Fruit fly (Drosophila melanogaster) whole organism, embryonic: ENCODE data around the gene CG43931.

ENCODE experiments used
- ATbp ChIP-seq: fragments of 200-800 bp; sonication (Bioruptor generic); optimal IDR thresholded peaks from 2 replicates; lab custom pipeline; 2017; ENCODE audit warnings: missing biosample characterization, mild to moderate bottlenecking, missing genetic modification characterization, missing genetic modification reagents
- Asciz ChIP-seq: fragments of 200-800 bp; sonication (Bioruptor generic); optimal IDR thresholded peaks from 2 replicates; lab custom pipeline; 2017; ENCODE audit warnings: missing biosample characterization, mild to moderate bottlenecking, missing genetic modification characterization, missing genetic modification reagents
- Atf6 ChIP-seq: fragments of 200-800 bp; sonication (Bioruptor generic); IDR thresholded peaks from 2 replicates; pipeline ENCODE4 v1.3.6; 2022; ENCODE audit warnings: missing biosample characterization, missing genetic modification characterization
- CG15696 ChIP-seq: fragments of 200-800 bp; sonication (Bioruptor generic); optimal IDR thresholded peaks from 2 replicates; lab custom pipeline; 2019; ENCODE audit warnings: missing biosample characterization, mild to moderate bottlenecking, missing genetic modification characterization, moderate library complexity
- CG1603 ChIP-seq: fragments of 200-800 bp; sonication (Bioruptor generic); optimal IDR thresholded peaks from 2 replicates; lab custom pipeline; 2019; ENCODE audit warnings: missing biosample characterization, mild to moderate bottlenecking, missing genetic modification characterization, moderate library complexity
- CG17912 ChIP-seq: fragments of 200-800 bp; sonication (Bioruptor generic); optimal IDR thresholded peaks from 2 replicates; lab custom pipeline; 2018; ENCODE audit warnings: missing biosample characterization, mild to moderate bottlenecking, missing genetic modification characterization
- CG1792 ChIP-seq: fragments of 200-800 bp; sonication (Bioruptor generic); optimal IDR thresholded peaks from 2 replicates; lab custom pipeline; 2016; ENCODE audit warnings: missing biosample characterization, missing genetic modification characterization
- CG3065 ChIP-seq: fragments of 200-800 bp; sonication (Bioruptor generic); optimal IDR thresholded peaks from 2 replicates; lab custom pipeline; 2016; ENCODE audit warnings: missing biosample characterization, missing genetic modification characterization
- CG31224 ChIP-seq: fragments of 200-800 bp; sonication (Bioruptor generic); IDR thresholded peaks from 2 replicates; pipeline ENCODE4 v1.3.6; 2022; ENCODE audit warnings: missing biosample characterization, missing genetic modification characterization
- CG43689 ChIP-seq: fragments of 200-800 bp; sonication (Bioruptor generic); IDR thresholded peaks from 2 replicates; pipeline ENCODE4 v1.3.6; 2022; ENCODE audit warnings: missing biosample characterization, missing genetic modification characterization
- CG4424 ChIP-seq: fragments of 200-800 bp; sonication (Bioruptor generic); optimal IDR thresholded peaks from 3 replicates; lab custom pipeline; 2016; ENCODE audit warnings: missing biosample characterization, missing genetic modification characterization
- CG4730 ChIP-seq: fragments of 200-800 bp; sonication (Bioruptor generic); IDR thresholded peaks from 2 replicates; pipeline ENCODE4 v1.3.6; 2022; ENCODE audit warnings: missing biosample characterization, missing genetic modification characterization
- CG7928 ChIP-seq: fragments of 200-800 bp; sonication (Bioruptor generic); optimal IDR thresholded peaks from 2 replicates; lab custom pipeline; 2017; ENCODE audit warnings: missing biosample characterization, mild to moderate bottlenecking, missing genetic modification characterization
- CG8281 ChIP-seq: fragments of 200-800 bp; sonication (Bioruptor generic); optimal IDR thresholded peaks from 2 replicates; lab custom pipeline; 2018; ENCODE audit warnings: missing biosample characterization, mild to moderate bottlenecking, missing genetic modification characterization, moderate library complexity
- CG9215 ChIP-seq: fragments of 200-800 bp; sonication (Bioruptor generic); IDR thresholded peaks from 2 replicates; pipeline ENCODE4 v1.3.6; 2022; ENCODE audit warnings: missing biosample characterization, missing genetic modification characterization
- Drgx ChIP-seq: fragments of 200-800 bp; sonication (Bioruptor generic); IDR thresholded peaks from 2 replicates; pipeline ENCODE4 v1.3.6; 2022; ENCODE audit warnings: missing biosample characterization, missing genetic modification characterization
- H2.0 ChIP-seq: fragments of 200-800 bp; sonication (Bioruptor generic); IDR thresholded peaks from 2 replicates; pipeline ENCODE4 v1.3.6; 2022; ENCODE audit warnings: missing biosample characterization, missing genetic modification characterization
- Hr3 ChIP-seq: fragments of 200-800 bp; sonication (Bioruptor generic); optimal IDR thresholded peaks from 3 replicates; lab custom pipeline; 2016; ENCODE audit warnings: missing biosample characterization, missing genetic modification characterization
- Hr78 ChIP-seq, 2 experiments: fragments of 200-800 bp in 1 of 2; fragments of >200 bp in 1 of 2; sonication (Bioruptor generic) in 1 of 2; optimal IDR thresholded peaks; 2 replicates each; lab custom pipeline; 2017 to 2019; ENCODE audit warnings: missing biosample characterization in 2 of 2, missing genetic modification characterization in 2 of 2, mild to moderate bottlenecking in 1 of 2, moderate library complexity in 1 of 2
- Mad ChIP-seq: fragments of 200-800 bp; sonication (Bioruptor generic); optimal IDR thresholded peaks from 2 replicates; lab custom pipeline; 2016; ENCODE audit warnings: missing biosample characterization, missing genetic modification characterization
- Med ChIP-seq: fragments of 200-800 bp; sonication (Bioruptor generic); peaks from one replicate; lab custom pipeline; 2016; ENCODE audit warnings: missing biosample characterization, missing genetic modification characterization, mild to moderate bottlenecking, inconsistent platforms, moderate library complexity
- NFAT ChIP-seq: fragments of 200-800 bp; sonication (Bioruptor generic); IDR thresholded peaks from 2 replicates; pipeline ENCODE4 v1.3.6; 2022; ENCODE audit warnings: missing biosample characterization, missing genetic modification characterization
- Pdp1 ChIP-seq, 2 experiments: fragments of 200-800 bp; sonication (Bioruptor generic); optimal IDR thresholded peaks; 3 replicates each; lab custom pipeline; 2016; ENCODE audit warnings: missing biosample characterization in 2 of 2, missing genetic modification characterization in 2 of 2, mild to moderate bottlenecking in 1 of 2, moderate library complexity in 1 of 2
- Ravus ChIP-seq: fragments of 200-800 bp; sonication (Bioruptor generic); IDR thresholded peaks from 2 replicates; pipeline ENCODE4 v1.3.6; 2022; ENCODE audit warnings: missing biosample characterization, missing genetic modification characterization
- Side ChIP-seq: fragments of 200-800 bp; sonication (Bioruptor generic); optimal IDR thresholded peaks from 2 replicates; lab custom pipeline; 2016; ENCODE audit warnings: missing biosample characterization, missing genetic modification characterization
- Sox100B ChIP-seq: fragments of 200-800 bp; sonication (Bioruptor generic); optimal IDR thresholded peaks from 3 replicates; lab custom pipeline; 2018; ENCODE audit warnings: missing biosample characterization, mild to moderate bottlenecking, missing genetic modification characterization
- Vsx1 ChIP-seq: fragments of 200-800 bp; sonication (Bioruptor generic); optimal IDR thresholded peaks from 2 replicates; lab custom pipeline; 2017; ENCODE audit warnings: missing biosample characterization, mild to moderate bottlenecking, missing genetic modification characterization, missing genetic modification reagents
- ac ChIP-seq: fragments of 200-800 bp; sonication (Bioruptor generic); optimal IDR thresholded peaks from 3 replicates; lab custom pipeline; 2017; ENCODE audit warnings: missing biosample characterization, mild to moderate bottlenecking, missing genetic modification characterization
- ase ChIP-seq: fragments of 200-800 bp; sonication (Bioruptor generic); IDR thresholded peaks from 3 replicates; pipeline ENCODE4 v1.3.6; 2022; ENCODE audit warnings: missing biosample characterization, missing genetic modification characterization
- bigmax ChIP-seq: fragments of 200-800 bp; sonication (Bioruptor generic); optimal IDR thresholded peaks from 2 replicates; lab custom pipeline; 2018; ENCODE audit warnings: missing biosample characterization, mild to moderate bottlenecking, missing genetic modification characterization
- dm ChIP-seq: fragments of 200-800 bp; sonication (Bioruptor generic); optimal IDR thresholded peaks from 3 replicates; lab custom pipeline; 2016; ENCODE audit warnings: missing biosample characterization, missing genetic modification characterization
- exex ChIP-seq: fragments of 200-800 bp; sonication (Bioruptor generic); optimal IDR thresholded peaks from 4 replicates; lab custom pipeline; 2018; ENCODE audit warnings: missing biosample characterization, mild to moderate bottlenecking, missing genetic modification characterization, moderate library complexity
- gcm ChIP-seq: fragments of 200-800 bp; sonication (Bioruptor generic); optimal IDR thresholded peaks from 2 replicates; lab custom pipeline; 2019; ENCODE audit warnings: missing biosample characterization, mild to moderate bottlenecking, missing genetic modification characterization, moderate library complexity
- kni ChIP-seq: fragments of 200-800 bp; sonication (Bioruptor generic); optimal IDR thresholded peaks from 3 replicates; lab custom pipeline; 2017; ENCODE audit warnings: mild to moderate bottlenecking, missing biosample characterization, missing genetic modification reagents, missing genetic modification characterization
- lmd ChIP-seq: fragments of 200-800 bp; sonication (Bioruptor generic); IDR thresholded peaks from 2 replicates; pipeline ENCODE4 v1.3.6; 2022; ENCODE audit warnings: missing biosample characterization, missing genetic modification characterization
- nerfin-1 ChIP-seq: fragments of 200-800 bp; sonication (Bioruptor generic); optimal IDR thresholded peaks from 3 replicates; lab custom pipeline; 2019; ENCODE audit warnings: missing biosample characterization, mild to moderate bottlenecking, missing genetic modification characterization, moderate library complexity
- onecut ChIP-seq: fragments of 200-800 bp; sonication (Bioruptor generic); IDR thresholded peaks from 2 replicates; pipeline ENCODE4 v1.3.6; 2022; ENCODE audit warnings: missing biosample characterization, missing genetic modification characterization
- pb ChIP-seq: fragments of 200-800 bp; sonication (Bioruptor generic); optimal IDR thresholded peaks from 3 replicates; lab custom pipeline; 2016; ENCODE audit warnings: missing biosample characterization, missing genetic modification characterization
- prd ChIP-seq, 3 experiments: fragments of >200 bp in 2 of 3; fragments of 200-800 bp in 1 of 3; sonication (Bioruptor generic) in 1 of 3; optimal IDR thresholded peaks in 2 of 3; IDR thresholded peaks in 1 of 3; 2 replicates in 2 of 3; 3 replicates in 1 of 3; pipeline versions ENCODE4 v1.3.6 to Lab custom; 2017 to 2022; ENCODE audit warnings: missing biosample characterization in 1 of 3, missing genetic modification characterization in 1 of 3
- pros ChIP-seq: fragments of 200-800 bp; sonication (Bioruptor generic); optimal IDR thresholded peaks from 3 replicates; lab custom pipeline; 2019; ENCODE audit warnings: missing biosample characterization, mild to moderate bottlenecking, missing genetic modification characterization, moderate library complexity
- rib ChIP-seq: fragments of 200-800 bp; sonication (Bioruptor generic); IDR thresholded peaks from 2 replicates; pipeline ENCODE4 v1.3.6; 2022; ENCODE audit warnings: missing biosample characterization, missing genetic modification characterization
- sc ChIP-seq, 3 experiments: fragments of >200 bp in 2 of 3; fragments of 200-800 bp in 1 of 3; sonication (Bioruptor generic) in 1 of 3; optimal IDR thresholded peaks; 2 replicates in 2 of 3; 3 replicates in 1 of 3; lab custom pipeline; 2017; ENCODE audit warnings: mild to moderate bottlenecking in 1 of 3, missing biosample characterization in 1 of 3, missing genetic modification characterization in 1 of 3, missing genetic modification reagents in 1 of 3
- tio ChIP-seq: fragments of 200-800 bp; sonication (Bioruptor generic); optimal IDR thresholded peaks from 2 replicates; lab custom pipeline; 2017; ENCODE audit warnings: missing biosample characterization, missing genetic modification characterization, inconsistent platforms
- toy ChIP-seq: fragments of 200-800 bp; sonication (Bioruptor generic); IDR thresholded peaks from 2 replicates; pipeline ENCODE4 v1.3.6; 2022; ENCODE audit warnings: missing biosample characterization, missing genetic modification characterization
- twi ChIP-seq: fragments of 200-800 bp; optimal IDR thresholded peaks from 2 replicates; lab custom pipeline; 2019; ENCODE audit warnings: missing biosample characterization, mild to moderate bottlenecking, missing genetic modification characterization, moderate library complexity
- usp ChIP-seq: fragments of >200 bp; optimal IDR thresholded peaks from 2 replicates; lab custom pipeline; 2017; ENCODE audit warnings: missing biosample characterization, missing genetic modification characterization
- vvl ChIP-seq: fragments of 200-800 bp; sonication (Bioruptor generic); IDR thresholded peaks from 2 replicates; pipeline ENCODE4 v1.3.6; 2022; ENCODE audit warnings: missing biosample characterization, missing genetic modification characterization
- wor ChIP-seq: fragments of 200-800 bp; sonication (Bioruptor generic); IDR thresholded peaks from 2 replicates; pipeline ENCODE4 v1.3.6; 2022; ENCODE audit warnings: missing biosample characterization, missing genetic modification characterization
- zfh1 ChIP-seq: fragments of 200-800 bp; sonication (Bioruptor generic); IDR thresholded peaks from 3 replicates; pipeline ENCODE4 v1.3.6; 2022; ENCODE audit warnings: missing biosample characterization, missing genetic modification characterization

CG43931 gene

dm6 chr3L:20922279-20922830 is 25.0 kb downstream of the CG43931 start (continued):
- peak; percentile 92 for TF ChIP-seq kni (GFP tag; lab: Kevin White, UChicago)
- no peak for TF ChIP-seq CG43689 (GFP tag; lab: Robert Waterston, UW)
- TF ChIP-seq Ravus (GFP tag; lab: Robert Waterston, UW) = no peak
- TF ChIP-seq bigmax = no peak
- TF ChIP-seq CG7928 (GFP tag; lab: Kevin White, UChicago) = no peak
- TF ChIP-seq H2.0 (GFP tag; lab: Robert Waterston, UW) = no peak
- TF ChIP-seq rib (GFP tag; lab: Robert Waterston, UW) = 0 out of 2 replicates have a peak, but pooled peaks have one; percentile 42
- TF ChIP-seq Pdp1 (GFP tag; optimal IDR thresholded peaks at IDR 0.05; lab: Kevin White, UChicago) = peak in 1 of 2 experiments; percentile 30
- TF ChIP-seq CG8281 = no peak
- peak; percentile 85 for TF ChIP-seq pros (GFP tag; lab: Kevin White, UChicago)
- peak; percentile 64 for TF ChIP-seq Med
- no peak for TF ChIP-seq CG4424 (GFP tag; lab: Kevin White, UChicago)
- peak; percentile 35 for TF ChIP-seq Asciz (GFP tag; lab: Kevin White, UChicago)
- TF ChIP-seq nerfin-1 (tag; lab: Kevin White, UChicago) = no peak
- peak; percentile 17 for TF ChIP-seq CG1603 (tag; lab: Kevin White, UChicago)
- peak; percentile 44 for TF ChIP-seq ac (GFP tag; lab: Kevin White, UChicago)
- TF ChIP-seq CG31224 (GFP tag; lab: Robert Waterston, UW) = no peak
- TF ChIP-seq dm (GFP tag; lab: Kevin White, UChicago) = peak; percentile 8
- TF ChIP-seq CG17912 (GFP tag; lab: Kevin White, UChicago) = no peak
- peak in 1 of 2 experiments; percentile 50 for TF ChIP-seq Hr78 (GFP tag; optimal IDR thresholded peaks at IDR 0.05; lab: Kevin White, UChicago)
- TF ChIP-seq gcm = peak; percentile 23
- TF ChIP-seq sc (optimal IDR thresholded peaks at IDR 0.05; lab: Kevin White, UChicago) = no peak
- TF ChIP-seq sc (GFP tag; optimal IDR thresholded peaks at IDR 0.05; lab: Kevin White, UChicago) = peak; percentile 31
- no peak for TF ChIP-seq prd (optimal IDR thresholded peaks at IDR 0.05; lab: Kevin White, UChicago)
- TF ChIP-seq prd (GFP tag; IDR thresholded peaks at IDR 0.05; lab: Robert Waterston, UW) = peak; percentile 44; the same call in 2 of the 3 replicates
- TF ChIP-seq CG15696 (tag; lab: Kevin White, UChicago) = peak; percentile 67
- TF ChIP-seq Vsx1 (GFP tag; lab: Kevin White, UChicago) = peak; percentile 32
- TF ChIP-seq onecut (GFP tag; lab: Robert Waterston, UW) = peak; percentile 20; the same call in 1 of the 2 replicates
- TF ChIP-seq zfh1 (GFP tag; lab: Robert Waterston, UW) = peak; percentile 52; the same call in 1 of the 3 replicates
- TF ChIP-seq Sox100B (GFP tag; lab: Kevin White, UChicago) = peak; percentile 5
- no peak for TF ChIP-seq Mad
- peak; percentile 47 for TF ChIP-seq exex
- TF ChIP-seq ase (GFP tag; lab: Robert Waterston, UW) = no peak
- TF ChIP-seq Drgx (GFP tag; lab: Robert Waterston, UW) = no peak
- no peak for TF ChIP-seq CG9215
- TF ChIP-seq toy (GFP tag; lab: Robert Waterston, UW) = no peak
- peak; percentile 44; the same call in 1 of the 2 replicates for TF ChIP-seq vvl
- TF ChIP-seq NFAT (GFP tag; lab: Robert Waterston, UW) = no peak
- TF ChIP-seq Atf6 = 0 out of 2 replicates have a peak, but pooled peaks have one; percentile 19
- no peak for TF ChIP-seq usp (GFP tag; lab: Kevin White, UChicago)
- no peak for TF ChIP-seq CG1792 (GFP tag; lab: Kevin White, UChicago)
- no peak for TF ChIP-seq wor (GFP tag; lab: Robert Waterston, UW)
- peak; percentile 28 for TF ChIP-seq ATbp
- TF ChIP-seq Side = peak; percentile 3
- TF ChIP-seq Hr3 (GFP tag; lab: Kevin White, UChicago) = no peak
- no peak for TF ChIP-seq pb (GFP tag; lab: Kevin White, UChicago)
- TF ChIP-seq tio = no peak
- TF ChIP-seq twi (tag; lab: Kevin White, UChicago) = peak; percentile 38
- TF ChIP-seq CG3065 = no peak
- TF ChIP-seq CG4730 (GFP tag; lab: Robert Waterston, UW) = no peak
- TF ChIP-seq lmd (GFP tag; lab: Robert Waterston, UW) = no peak
